Fruit fly (Drosophila melanogaster) whole organism, embryonic: ENCODE measurements around the gene Ctns.
A peak's percentile ranks its signal among the peaks of the same experiment; 100 is the strongest.

Experiments used
- Abd-B ChIP-seq: fragments of 200-800 bp; sonication (Bioruptor generic); optimal IDR thresholded peaks from 2 replicates; lab custom pipeline; 2018; ENCODE audit warnings: missing biosample characterization, mild to moderate bottlenecking, missing genetic modification characterization, moderate library complexity
- Atf-2 ChIP-seq: fragments of 200-800 bp; sonication (Bioruptor generic); optimal IDR thresholded peaks from 2 replicates; lab custom pipeline; 2016; ENCODE audit warnings: missing biosample characterization, missing genetic modification characterization
- Bgb ChIP-seq: fragments of 200-800 bp; sonication (Bioruptor generic); IDR thresholded peaks from 2 replicates; pipeline ENCODE4 v1.3.6; 2022; ENCODE audit warnings: missing biosample characterization, missing genetic modification characterization; ENCODE audit not compliant: partially characterized antibody
- CG10267 ChIP-seq: fragments of 200-800 bp; sonication (Bioruptor generic); optimal IDR thresholded peaks from 2 replicates; lab custom pipeline; 2018; ENCODE audit warnings: missing biosample characterization, mild to moderate bottlenecking, missing genetic modification characterization, moderate library complexity
- CG10366 ChIP-seq: fragments of 200-800 bp; sonication (Bioruptor generic); IDR thresholded peaks from 2 replicates; pipeline ENCODE4 v1.3.6; 2022; ENCODE audit warnings: missing biosample characterization, missing genetic modification characterization
- CG10979 ChIP-seq: fragments of 200-800 bp; sonication (Bioruptor generic); optimal IDR thresholded peaks from 2 replicates; lab custom pipeline; 2018; ENCODE audit warnings: missing biosample characterization, mild to moderate bottlenecking, missing genetic modification characterization, moderate library complexity
- CG11398 ChIP-seq: fragments of 200-800 bp; sonication (Bioruptor generic); optimal IDR thresholded peaks from 2 replicates; lab custom pipeline; 2016; ENCODE audit warnings: missing biosample characterization, missing genetic modification characterization
- CG12236 ChIP-seq: fragments of 200-800 bp; sonication (Bioruptor generic); optimal IDR thresholded peaks from 2 replicates; lab custom pipeline; 2016; ENCODE audit warnings: missing biosample characterization, missing genetic modification characterization
- CG12744 ChIP-seq: fragments of 200-800 bp; sonication (Bioruptor generic); optimal IDR thresholded peaks from 2 replicates; lab custom pipeline; 2016; ENCODE audit warnings: missing biosample characterization, missing genetic modification characterization
- CG13296 ChIP-seq: fragments of 200-800 bp; sonication (Bioruptor generic); optimal IDR thresholded peaks from 3 replicates; lab custom pipeline; 2018; ENCODE audit warnings: missing biosample characterization, mild to moderate bottlenecking, missing genetic modification characterization
- CG15479 ChIP-seq: fragments of 200-800 bp; sonication (Bioruptor generic); optimal IDR thresholded peaks from 3 replicates; lab custom pipeline; 2019; ENCODE audit warnings: missing biosample characterization, mild to moderate bottlenecking, missing genetic modification characterization, moderate library complexity
- CG18619 ChIP-seq: fragments of 200-800 bp; sonication (Bioruptor generic); optimal IDR thresholded peaks from 3 replicates; lab custom pipeline; 2017; ENCODE audit warnings: missing biosample characterization, mild to moderate bottlenecking, missing genetic modification characterization
- CG4360 ChIP-seq: fragments of 200-800 bp; sonication (Bioruptor generic); IDR thresholded peaks from 2 replicates; pipeline ENCODE4 v1.3.6; 2022; ENCODE audit warnings: missing biosample characterization, missing genetic modification characterization
- CG43689 ChIP-seq: fragments of 200-800 bp; sonication (Bioruptor generic); IDR thresholded peaks from 2 replicates; pipeline ENCODE4 v1.3.6; 2022; ENCODE audit warnings: missing biosample characterization, missing genetic modification characterization
- CG6683 ChIP-seq: fragments of 200-800 bp; sonication (Bioruptor generic); optimal IDR thresholded peaks from 2 replicates; lab custom pipeline; 2017; ENCODE audit warnings: missing biosample characterization, mild to moderate bottlenecking, missing genetic modification characterization, missing genetic modification reagents
- CG6689 ChIP-seq: fragments of 200-800 bp; sonication (Bioruptor generic); IDR thresholded peaks from 2 replicates; pipeline ENCODE4 v1.3.6; 2022; ENCODE audit warnings: missing biosample characterization, missing genetic modification characterization
- CG6854 ChIP-seq: fragments of 200-800 bp; sonication (Bioruptor generic); optimal IDR thresholded peaks from 3 replicates; lab custom pipeline; 2017; ENCODE audit warnings: missing biosample characterization, mild to moderate bottlenecking, missing genetic modification characterization
- CG7786 ChIP-seq: fragments of 200-800 bp; sonication (Bioruptor generic); optimal IDR thresholded peaks from 2 replicates; lab custom pipeline; 2016; ENCODE audit warnings: missing biosample characterization, missing genetic modification characterization
- CG8359 ChIP-seq: fragments of 200-800 bp; sonication (Bioruptor generic); optimal IDR thresholded peaks from 2 replicates; lab custom pipeline; 2017; ENCODE audit warnings: missing biosample characterization, mild to moderate bottlenecking, missing genetic modification characterization, borderline replicate concordance
- CG8765 ChIP-seq: fragments of 200-800 bp; sonication (Bioruptor generic); IDR thresholded peaks from 2 replicates; pipeline ENCODE4 v1.3.6; 2022; ENCODE audit warnings: missing biosample characterization, missing genetic modification characterization
- CG8924 ChIP-seq: fragments of 200-800 bp; optimal IDR thresholded peaks from 3 replicates; lab custom pipeline; 2019; ENCODE audit warnings: missing biosample characterization, mild to moderate bottlenecking, missing genetic modification characterization, moderate library complexity
- D19B ChIP-seq: fragments of 200-800 bp; sonication (Bioruptor generic); optimal IDR thresholded peaks from 2 replicates; lab custom pipeline; 2017; ENCODE audit warnings: missing biosample characterization, mild to moderate bottlenecking, missing genetic modification characterization
- Drgx ChIP-seq: fragments of 200-800 bp; sonication (Bioruptor generic); IDR thresholded peaks from 2 replicates; pipeline ENCODE4 v1.3.6; 2022; ENCODE audit warnings: missing biosample characterization, missing genetic modification characterization
- E2f2 ChIP-seq: fragments of 200-800 bp; sonication (Bioruptor generic); IDR thresholded peaks from 2 replicates; pipeline ENCODE4 v1.3.6; 2022; ENCODE audit warnings: missing biosample characterization, missing genetic modification characterization
- Gug ChIP-seq: fragments of 200-800 bp; sonication (Bioruptor generic); IDR thresholded peaks from 4 replicates; pipeline ENCODE4 v1.3.6; 2022; ENCODE audit warnings: missing biosample characterization, missing genetic modification characterization
- HLH54F ChIP-seq: fragments of 200-800 bp; sonication (Bioruptor generic); optimal IDR thresholded peaks from 3 replicates; lab custom pipeline; 2016; ENCODE audit warnings: missing biosample characterization, missing genetic modification characterization
- Hand ChIP-seq: fragments of 200-800 bp; sonication (Bioruptor generic); optimal IDR thresholded peaks from 2 replicates; lab custom pipeline; 2017; ENCODE audit warnings: mild to moderate bottlenecking, missing biosample characterization, missing genetic modification reagents, missing genetic modification characterization
- Hsf ChIP-seq: fragments of 200-800 bp; sonication (Bioruptor generic); optimal IDR thresholded peaks from 3 replicates; lab custom pipeline; 2016; ENCODE audit warnings: missing biosample characterization, missing genetic modification characterization
- Lhr ChIP-seq: fragments of 200-800 bp; sonication (Bioruptor generic); optimal IDR thresholded peaks from 3 replicates; lab custom pipeline; 2017; ENCODE audit warnings: mild to moderate bottlenecking, missing biosample characterization, missing genetic modification reagents, missing genetic modification characterization
- MBD-R2 ChIP-seq: fragments of 200-800 bp; sonication (Bioruptor generic); IDR thresholded peaks from 2 replicates; pipeline ENCODE4 v1.3.6; 2022; ENCODE audit warnings: missing biosample characterization, missing genetic modification characterization
- Med ChIP-seq: fragments of 200-800 bp; sonication (Bioruptor generic); peaks from one replicate; lab custom pipeline; 2016; ENCODE audit warnings: missing biosample characterization, missing genetic modification characterization, mild to moderate bottlenecking, inconsistent platforms, moderate library complexity
- Mes4 ChIP-seq: fragments of 200-800 bp; sonication (Bioruptor generic); optimal IDR thresholded peaks from 2 replicates; lab custom pipeline; 2016; ENCODE audit warnings: missing biosample characterization, missing genetic modification characterization
- Pdp1 ChIP-seq, 2 experiments: fragments of 200-800 bp; sonication (Bioruptor generic); optimal IDR thresholded peaks; 3 replicates each; lab custom pipeline; 2016; ENCODE audit warnings: missing biosample characterization in 2 of 2, missing genetic modification characterization in 2 of 2, mild to moderate bottlenecking in 1 of 2, moderate library complexity in 1 of 2
- ato ChIP-seq: fragments of 200-800 bp; sonication (Bioruptor generic); IDR thresholded peaks from 2 replicates; pipeline ENCODE4 v1.3.6; 2022; ENCODE audit warnings: missing biosample characterization, missing genetic modification characterization; ENCODE audit not compliant: partially characterized antibody
- bab2 ChIP-seq: fragments of 200-800 bp; sonication (Bioruptor generic); optimal IDR thresholded peaks from 2 replicates; lab custom pipeline; 2016; ENCODE audit warnings: missing biosample characterization, missing genetic modification characterization
- disco-r ChIP-seq: fragments of 200-800 bp; sonication (Bioruptor generic); optimal IDR thresholded peaks from 2 replicates; lab custom pipeline; 2016; ENCODE audit warnings: missing biosample characterization, missing genetic modification characterization
- dpn ChIP-seq, 2 experiments: fragments of 200-800 bp; sonication (Bioruptor generic); optimal IDR thresholded peaks; 3 replicates each; lab custom pipeline; 2016; ENCODE audit warnings: missing biosample characterization in 2 of 2, missing genetic modification characterization in 2 of 2
- fd96Cb ChIP-seq: fragments of 200-800 bp; sonication (Bioruptor generic); optimal IDR thresholded peaks from 2 replicates; lab custom pipeline; 2018; ENCODE audit warnings: missing biosample characterization, mild to moderate bottlenecking, missing genetic modification characterization, moderate library complexity
- knrl ChIP-seq: fragments of 200-800 bp; sonication (Bioruptor generic); IDR thresholded peaks from 3 replicates; pipeline ENCODE4 v1.3.6; 2022; ENCODE audit warnings: missing biosample characterization, missing genetic modification characterization; ENCODE audit not compliant: partially characterized antibody
- nerfin-1 ChIP-seq: fragments of 200-800 bp; sonication (Bioruptor generic); optimal IDR thresholded peaks from 3 replicates; lab custom pipeline; 2019; ENCODE audit warnings: missing biosample characterization, mild to moderate bottlenecking, missing genetic modification characterization, moderate library complexity
- org-1 ChIP-seq: fragments of 200-800 bp; sonication (Bioruptor generic); optimal IDR thresholded peaks from 2 replicates; lab custom pipeline; 2017; ENCODE audit warnings: missing biosample characterization, missing genetic modification characterization
- pum ChIP-seq: fragments of 200-800 bp; sonication (Bioruptor generic); optimal IDR thresholded peaks from 2 replicates; lab custom pipeline; 2016; ENCODE audit warnings: missing biosample characterization, missing genetic modification characterization
- pzg ChIP-seq: fragments of 200-800 bp; sonication (Bioruptor generic); optimal IDR thresholded peaks from 3 replicates; lab custom pipeline; 2018; ENCODE audit warnings: missing biosample characterization, mild to moderate bottlenecking, missing genetic modification characterization, moderate library complexity
- sd ChIP-seq: fragments of 200-800 bp; sonication (Bioruptor generic); optimal IDR thresholded peaks from 3 replicates; lab custom pipeline; 2018; ENCODE audit warnings: missing biosample characterization, mild to moderate bottlenecking, missing genetic modification characterization, moderate library complexity
- sqz ChIP-seq: fragments of 200-800 bp; sonication (Bioruptor generic); optimal IDR thresholded peaks from 3 replicates; lab custom pipeline; 2018; ENCODE audit warnings: missing biosample characterization, mild to moderate bottlenecking, missing genetic modification characterization
- tio ChIP-seq: fragments of 200-800 bp; sonication (Bioruptor generic); optimal IDR thresholded peaks from 2 replicates; lab custom pipeline; 2017; ENCODE audit warnings: missing biosample characterization, missing genetic modification characterization, inconsistent platforms
- tup ChIP-seq: fragments of 200-800 bp; sonication (Bioruptor generic); optimal IDR thresholded peaks from 2 replicates; lab custom pipeline; 2016; ENCODE audit warnings: missing biosample characterization, mild to moderate bottlenecking, missing genetic modification characterization, moderate library complexity
- usp ChIP-seq: fragments of >200 bp; optimal IDR thresholded peaks from 2 replicates; lab custom pipeline; 2017; ENCODE audit warnings: missing biosample characterization, missing genetic modification characterization

Ctns gene

DNA sequence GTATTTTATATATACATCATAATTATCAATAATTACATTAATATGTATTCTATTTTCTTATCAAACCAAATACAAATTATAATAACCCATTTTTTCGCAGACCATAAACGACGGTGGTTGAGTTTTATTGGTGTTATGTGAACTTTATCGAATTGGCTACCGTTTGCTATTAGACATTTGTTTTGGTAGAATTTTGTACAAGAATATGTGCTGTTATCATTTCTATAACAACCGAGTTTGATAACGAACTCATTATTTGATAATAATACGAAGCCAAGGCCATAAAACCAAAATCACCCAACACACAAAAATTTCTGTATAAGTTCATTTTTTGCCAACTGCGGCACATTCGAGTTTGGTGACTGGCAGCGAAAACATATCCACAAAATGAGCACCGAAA is 36.6 kb upstream of the Ctns start, which contains the start of gene CG17109 (continued):
- TF ChIP-seq CG8924 (tag; lab: Kevin White, UChicago) (no peak), CG7786 (GFP tag; lab: Kevin White, UChicago) (no peak)

DNA sequence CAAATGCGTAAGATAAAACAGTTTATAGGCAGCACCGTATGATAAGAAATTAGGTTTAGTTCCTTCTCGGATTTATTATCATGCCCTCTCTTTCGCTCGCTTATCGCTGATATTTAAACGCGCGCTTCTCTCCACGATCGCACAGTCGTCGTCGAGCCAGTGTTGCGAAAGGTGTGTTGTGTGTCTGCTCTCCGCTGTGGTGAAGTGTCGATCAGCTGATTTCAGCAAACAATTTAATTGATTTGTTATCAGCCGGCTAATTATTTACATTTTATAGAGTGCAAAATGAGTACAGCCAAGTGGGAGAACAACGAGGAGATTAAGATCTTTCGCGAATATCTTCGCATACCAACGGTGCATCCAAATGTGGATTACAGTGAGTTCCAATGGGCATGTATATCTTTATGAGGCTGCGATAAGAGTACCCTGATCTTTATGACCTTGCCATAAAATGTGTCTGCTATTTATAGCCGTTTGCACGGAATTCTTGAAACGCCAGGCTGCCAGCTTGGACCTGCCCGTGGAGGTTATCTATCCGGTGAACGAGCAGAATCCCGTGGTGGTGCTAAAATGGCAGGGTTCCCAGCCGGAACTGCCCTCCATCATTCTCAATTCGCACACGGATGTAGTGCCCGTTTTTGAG is 32.9 kb upstream of the Ctns start, which contains the start of the genes CG17110 and CG6726:
CG17110 (plus strand) TSS at position 139 of the 643 bp plus-strand sequence.
CG6726 (plus strand) TSS at position 139 of the 643 bp plus-strand sequence.
- TF ChIP-seq sqz (GFP tag; lab: Kevin White, UChicago), result no peak
- no peak for TF ChIP-seq CG12236 (GFP tag; lab: Kevin White, UChicago)
- peak; percentile 79 for TF ChIP-seq Med (GFP tag; lab: Kevin White, UChicago)
- no peak for TF ChIP-seq CG6689 (GFP tag; lab: Robert Waterston, UW)
- no peak for TF ChIP-seq pum (GFP tag; lab: Kevin White, UChicago)
- no peak for TF ChIP-seq Drgx (GFP tag; lab: Robert Waterston, UW)
- no peak for TF ChIP-seq Bgb
- TF ChIP-seq CG10366, result no peak
- TF ChIP-seq Pdp1 (GFP tag; optimal IDR thresholded peaks at IDR 0.05; lab: Kevin White, UChicago), result no peak
- peak; percentile 36; the same call in 1 of the 2 replicates for TF ChIP-seq MBD-R2
- TF ChIP-seq Atf-2 (GFP tag; lab: Kevin White, UChicago), result no peak
- TF ChIP-seq CG12744 (GFP tag; lab: Kevin White, UChicago), result no peak
- no peak for TF ChIP-seq CG8765 (GFP tag; lab: Robert Waterston, UW)
- no peak for TF ChIP-seq CG6854 (GFP tag; lab: Kevin White, UChicago)
- TF ChIP-seq bab2 (GFP tag; lab: Kevin White, UChicago), result no peak
- TF ChIP-seq HLH54F (GFP tag; lab: Kevin White, UChicago), result no peak
- TF ChIP-seq tio (GFP tag; lab: Kevin White, UChicago), result no peak
- TF ChIP-seq ato (GFP tag; lab: Robert Waterston, UW), result no peak
- TF ChIP-seq knrl (GFP tag; lab: Robert Waterston, UW), result no peak
- TF ChIP-seq E2f2, result peak; percentile 69
- TF ChIP-seq CG6683, result no peak
- no peak for TF ChIP-seq Gug (GFP tag; lab: Robert Waterston, UW)
- no peak for TF ChIP-seq CG15479 (GFP tag; lab: Kevin White, UChicago)
- TF ChIP-seq usp (GFP tag; lab: Kevin White, UChicago), result no peak
- no peak for TF ChIP-seq fd96Cb
- TF ChIP-seq dpn (GFP tag; optimal IDR thresholded peaks at IDR 0.05; lab: Kevin White, UChicago), result no peak
- TF ChIP-seq CG11398 (GFP tag; lab: Kevin White, UChicago), result no peak
- TF ChIP-seq CG4360 (GFP tag; lab: Robert Waterston, UW), result no peak
- no peak for TF ChIP-seq D19B (GFP tag; lab: Kevin White, UChicago)
- TF ChIP-seq CG10267 (tag; lab: Kevin White, UChicago), result peak; percentile 53
- TF ChIP-seq org-1, result no peak
- TF ChIP-seq Abd-B, result no peak
- TF ChIP-seq CG8359, result no peak
- TF ChIP-seq CG10979 (tag; lab: Kevin White, UChicago), result no peak
- peak; percentile 33 for TF ChIP-seq sd (tag; lab: Kevin White, UChicago)
- TF ChIP-seq tup (GFP tag; lab: Kevin White, UChicago), result no peak
- TF ChIP-seq Lhr (GFP tag; lab: Kevin White, UChicago), result no peak
- no peak for TF ChIP-seq disco-r
- TF ChIP-seq nerfin-1, result no peak
- no peak for TF ChIP-seq CG13296 (GFP tag; lab: Kevin White, UChicago)
- TF ChIP-seq pzg, result peak; percentile 17
- TF ChIP-seq Hand (GFP tag; lab: Kevin White, UChicago), result no peak
- no peak for TF ChIP-seq CG18619 (GFP tag; lab: Kevin White, UChicago)
- TF ChIP-seq Hsf (GFP tag; lab: Kevin White, UChicago), result no peak
- TF ChIP-seq Mes4 (GFP tag; lab: Kevin White, UChicago), result no peak
- TF ChIP-seq CG43689, result no peak
